Fruit fly (Drosophila melanogaster) whole organism, embryonic: ENCODE results near the gene CG11454.

Experiments
- CG10209 ChIP-seq: fragments of 200-800 bp; sonication (Bioruptor generic); optimal IDR thresholded peaks from 3 replicates; lab custom pipeline; 2017; ENCODE audit warnings: missing biosample characterization, mild to moderate bottlenecking, missing genetic modification characterization, missing genetic modification reagents
- CG10462 ChIP-seq: fragments of 200-800 bp; sonication (Bioruptor generic); optimal IDR thresholded peaks from 2 replicates; lab custom pipeline; 2016; ENCODE audit warnings: missing biosample characterization, missing genetic modification characterization
- CG10565 ChIP-seq: fragments of 200-800 bp; sonication (Bioruptor generic); optimal IDR thresholded peaks from 3 replicates; lab custom pipeline; 2016; ENCODE audit warnings: missing biosample characterization, mild to moderate bottlenecking, missing genetic modification characterization
- CG10654 ChIP-seq: fragments of 200-800 bp; sonication (Bioruptor generic); optimal IDR thresholded peaks from 2 replicates; lab custom pipeline; 2016; ENCODE audit warnings: missing biosample characterization, missing genetic modification characterization
- CG11085 ChIP-seq: fragments of 200-800 bp; sonication (Bioruptor generic); IDR thresholded peaks from 2 replicates; pipeline ENCODE4 v1.3.6; 2022; ENCODE audit warnings: missing biosample characterization, missing genetic modification characterization
- CG11723 ChIP-seq: fragments of 200-800 bp; sonication (Bioruptor generic); optimal IDR thresholded peaks from 2 replicates; lab custom pipeline; 2017; ENCODE audit warnings: missing biosample characterization, mild to moderate bottlenecking, missing genetic modification characterization
- CG12236 ChIP-seq: fragments of 200-800 bp; sonication (Bioruptor generic); optimal IDR thresholded peaks from 2 replicates; lab custom pipeline; 2016; ENCODE audit warnings: missing biosample characterization, missing genetic modification characterization
- CG12942 ChIP-seq: fragments of 200-800 bp; sonication (Bioruptor generic); optimal IDR thresholded peaks from 3 replicates; lab custom pipeline; 2016; ENCODE audit warnings: missing biosample characterization, missing genetic modification characterization
- CG14050 ChIP-seq: fragments of 200-800 bp; sonication (Bioruptor generic); IDR thresholded peaks from 3 replicates; pipeline ENCODE4 v1.3.6; 2022; ENCODE audit warnings: missing biosample characterization, missing genetic modification characterization
- CG14860 ChIP-seq: fragments of 200-800 bp; sonication (Bioruptor generic); IDR thresholded peaks from 3 replicates; pipeline ENCODE4 v1.3.6; 2022; ENCODE audit warnings: missing biosample characterization, missing genetic modification characterization; ENCODE audit not compliant: partially characterized antibody
- CG1529 ChIP-seq: fragments of 200-800 bp; sonication (Bioruptor generic); optimal IDR thresholded peaks from 3 replicates; lab custom pipeline; 2018; ENCODE audit warnings: missing biosample characterization, missing genetic modification characterization
- CG1602 ChIP-seq: fragments of 200-800 bp; sonication (Bioruptor generic); optimal IDR thresholded peaks from 3 replicates; lab custom pipeline; 2016; ENCODE audit warnings: missing biosample characterization, missing genetic modification characterization
- CG16813 ChIP-seq: fragments of 200-800 bp; sonication (Bioruptor generic); IDR thresholded peaks from 3 replicates; pipeline ENCODE4 v1.3.6; 2022; ENCODE audit warnings: missing biosample characterization, missing genetic modification characterization; ENCODE audit not compliant: partially characterized antibody
- CG1792 ChIP-seq: fragments of 200-800 bp; sonication (Bioruptor generic); optimal IDR thresholded peaks from 2 replicates; lab custom pipeline; 2016; ENCODE audit warnings: missing biosample characterization, missing genetic modification characterization
- CG2116 ChIP-seq: fragments of 200-800 bp; sonication (Bioruptor generic); optimal IDR thresholded peaks from 3 replicates; lab custom pipeline; 2018; ENCODE audit warnings: missing biosample characterization, mild to moderate bottlenecking, missing genetic modification characterization
- CG2678 ChIP-seq: fragments of 200-800 bp; sonication (Bioruptor generic); optimal IDR thresholded peaks from 3 replicates; lab custom pipeline; 2019; ENCODE audit warnings: missing biosample characterization, mild to moderate bottlenecking, missing genetic modification characterization, moderate library complexity
- CG3995 ChIP-seq: fragments of 200-800 bp; sonication (Bioruptor generic); optimal IDR thresholded peaks from 3 replicates; lab custom pipeline; 2016; ENCODE audit warnings: missing biosample characterization, missing genetic modification characterization
- CG4328 ChIP-seq: fragments of 200-800 bp; sonication (Bioruptor generic); optimal IDR thresholded peaks from 3 replicates; lab custom pipeline; 2017; ENCODE audit warnings: missing biosample characterization, missing genetic modification reagents, missing genetic modification characterization
- CG4404 ChIP-seq: fragments of 200-800 bp; sonication (Bioruptor generic); IDR thresholded peaks from 2 replicates; pipeline ENCODE4 v1.3.6; 2022; ENCODE audit warnings: missing biosample characterization, missing genetic modification characterization
- CG4707 ChIP-seq: fragments of 200-800 bp; sonication (Bioruptor generic); optimal IDR thresholded peaks from 2 replicates; lab custom pipeline; 2018; ENCODE audit warnings: missing biosample characterization, mild to moderate bottlenecking, missing genetic modification characterization, moderate library complexity
- CG4730 ChIP-seq: fragments of 200-800 bp; sonication (Bioruptor generic); IDR thresholded peaks from 2 replicates; pipeline ENCODE4 v1.3.6; 2022; ENCODE audit warnings: missing biosample characterization, missing genetic modification characterization
- CG4854 ChIP-seq: fragments of 200-800 bp; sonication (Bioruptor generic); optimal IDR thresholded peaks from 2 replicates; lab custom pipeline; 2016; ENCODE audit warnings: missing biosample characterization, missing genetic modification characterization, inconsistent platforms
- CG8478 ChIP-seq: fragments of >200 bp; optimal IDR thresholded peaks from 2 replicates; lab custom pipeline; 2018
- CG8944 ChIP-seq: fragments of 200-800 bp; sonication (Bioruptor generic); optimal IDR thresholded peaks from 3 replicates; lab custom pipeline; 2016; ENCODE audit warnings: missing biosample characterization, missing genetic modification characterization
- Dbx ChIP-seq: fragments of 200-800 bp; sonication (Bioruptor generic); IDR thresholded peaks from 3 replicates; pipeline ENCODE4 v1.3.6; 2022; ENCODE audit warnings: missing biosample characterization, missing genetic modification characterization
- Drgx ChIP-seq: fragments of 200-800 bp; sonication (Bioruptor generic); IDR thresholded peaks from 2 replicates; pipeline ENCODE4 v1.3.6; 2022; ENCODE audit warnings: missing biosample characterization, missing genetic modification characterization
- H2.0 ChIP-seq: fragments of 200-800 bp; sonication (Bioruptor generic); IDR thresholded peaks from 2 replicates; pipeline ENCODE4 v1.3.6; 2022; ENCODE audit warnings: missing biosample characterization, missing genetic modification characterization
- HLH4C ChIP-seq: fragments of 200-800 bp; sonication (Bioruptor generic); IDR thresholded peaks from 3 replicates; pipeline ENCODE4 v1.3.6; 2022; ENCODE audit warnings: missing biosample characterization, missing genetic modification characterization; ENCODE audit not compliant: partially characterized antibody
- Hr39 ChIP-seq: fragments of >200 bp; optimal IDR thresholded peaks from 2 replicates; lab custom pipeline; 2017
- Lhr ChIP-seq: fragments of 200-800 bp; sonication (Bioruptor generic); optimal IDR thresholded peaks from 3 replicates; lab custom pipeline; 2017; ENCODE audit warnings: mild to moderate bottlenecking, missing biosample characterization, missing genetic modification reagents, missing genetic modification characterization
- MBD-R2 ChIP-seq: fragments of 200-800 bp; sonication (Bioruptor generic); IDR thresholded peaks from 2 replicates; pipeline ENCODE4 v1.3.6; 2022; ENCODE audit warnings: missing biosample characterization, missing genetic modification characterization
- Mad ChIP-seq: fragments of 200-800 bp; sonication (Bioruptor generic); optimal IDR thresholded peaks from 2 replicates; lab custom pipeline; 2016; ENCODE audit warnings: missing biosample characterization, missing genetic modification characterization
- Myb ChIP-seq: fragments of 200-800 bp; sonication (Bioruptor generic); optimal IDR thresholded peaks from 2 replicates; lab custom pipeline; 2016; ENCODE audit warnings: missing biosample characterization, missing genetic modification characterization
- Nf-YA ChIP-seq: fragments of 200-800 bp; sonication (Bioruptor generic); IDR thresholded peaks from 2 replicates; pipeline ENCODE4 v1.3.6; 2022; ENCODE audit warnings: missing biosample characterization, missing genetic modification characterization
- Nf-YB ChIP-seq: fragments of 200-800 bp; sonication (Bioruptor generic); optimal IDR thresholded peaks from 3 replicates; lab custom pipeline; 2019; ENCODE audit warnings: missing biosample characterization, mild to moderate bottlenecking, missing genetic modification characterization, moderate library complexity
- Ravus ChIP-seq: fragments of 200-800 bp; sonication (Bioruptor generic); IDR thresholded peaks from 2 replicates; pipeline ENCODE4 v1.3.6; 2022; ENCODE audit warnings: missing biosample characterization, missing genetic modification characterization
- Stat92E ChIP-seq, 3 experiments: fragments of >200 bp in 2 of 3; fragments of 200-800 bp in 1 of 3; sonication (Bioruptor generic) in 1 of 3; optimal IDR thresholded peaks; 2 replicates each; lab custom pipeline; 2017 to 2019; ENCODE audit warnings: missing biosample characterization in 3 of 3, missing genetic modification characterization in 3 of 3, mild to moderate bottlenecking in 1 of 3, moderate library complexity in 1 of 3
- TFAM ChIP-seq: fragments of 200-800 bp; sonication (Bioruptor generic); optimal IDR thresholded peaks from 2 replicates; lab custom pipeline; 2017; ENCODE audit warnings: missing biosample characterization, missing genetic modification characterization, inconsistent platforms
- cwo ChIP-seq: fragments of 200-800 bp; sonication (Bioruptor generic); optimal IDR thresholded peaks from 3 replicates; lab custom pipeline; 2017; ENCODE audit warnings: missing biosample characterization, missing genetic modification characterization, mild to moderate bottlenecking, moderate library complexity, missing genetic modification reagents
- danr ChIP-seq: fragments of 200-800 bp; sonication (Bioruptor generic); IDR thresholded peaks from 2 replicates; pipeline ENCODE4 v1.3.6; 2022; ENCODE audit warnings: missing biosample characterization, missing genetic modification characterization
- en ChIP-seq: fragments of 200-800 bp; sonication (Bioruptor generic); optimal IDR thresholded peaks from 2 replicates; lab custom pipeline; 2016; ENCODE audit warnings: missing biosample characterization, missing genetic modification characterization
- fd3F ChIP-seq: fragments of 200-800 bp; sonication (Bioruptor generic); optimal IDR thresholded peaks from 2 replicates; lab custom pipeline; 2018; ENCODE audit warnings: missing biosample characterization, mild to moderate bottlenecking, missing genetic modification characterization, moderate library complexity
- luna ChIP-seq: fragments of 200-800 bp; sonication (Bioruptor generic); optimal IDR thresholded peaks from 2 replicates; lab custom pipeline; 2016; ENCODE audit warnings: missing biosample characterization, missing genetic modification characterization
- ro ChIP-seq: fragments of 200-800 bp; sonication (Bioruptor generic); IDR thresholded peaks from 2 replicates; pipeline ENCODE4 v1.3.6; 2022; ENCODE audit warnings: missing biosample characterization, missing genetic modification characterization
- sr ChIP-seq: fragments of 200-800 bp; sonication (Bioruptor generic); IDR thresholded peaks from 3 replicates; pipeline ENCODE4 v1.3.6; 2022; ENCODE audit warnings: missing biosample characterization, missing genetic modification characterization
- tgo ChIP-seq: fragments of 200-800 bp; sonication (Bioruptor generic); IDR thresholded peaks from 3 replicates; pipeline ENCODE4 v1.3.6; 2022; ENCODE audit warnings: missing biosample characterization, missing genetic modification characterization
- tx ChIP-seq: fragments of 200-800 bp; sonication (Bioruptor generic); optimal IDR thresholded peaks from 2 replicates; lab custom pipeline; 2016; ENCODE audit warnings: missing biosample characterization, missing genetic modification characterization
- unpg ChIP-seq: fragments of 200-800 bp; sonication (Bioruptor generic); optimal IDR thresholded peaks from 3 replicates; lab custom pipeline; 2018; ENCODE audit warnings: missing biosample characterization, mild to moderate bottlenecking, missing genetic modification characterization, moderate library complexity
- vvl ChIP-seq: fragments of 200-800 bp; sonication (Bioruptor generic); IDR thresholded peaks from 2 replicates; pipeline ENCODE4 v1.3.6; 2022; ENCODE audit warnings: missing biosample characterization, missing genetic modification characterization
- zfh2 ChIP-seq: fragments of 200-800 bp; sonication (Bioruptor generic); optimal IDR thresholded peaks from 2 replicates; lab custom pipeline; 2016; ENCODE audit warnings: missing biosample characterization, missing genetic modification characterization

CG11454 gene

DNA sequence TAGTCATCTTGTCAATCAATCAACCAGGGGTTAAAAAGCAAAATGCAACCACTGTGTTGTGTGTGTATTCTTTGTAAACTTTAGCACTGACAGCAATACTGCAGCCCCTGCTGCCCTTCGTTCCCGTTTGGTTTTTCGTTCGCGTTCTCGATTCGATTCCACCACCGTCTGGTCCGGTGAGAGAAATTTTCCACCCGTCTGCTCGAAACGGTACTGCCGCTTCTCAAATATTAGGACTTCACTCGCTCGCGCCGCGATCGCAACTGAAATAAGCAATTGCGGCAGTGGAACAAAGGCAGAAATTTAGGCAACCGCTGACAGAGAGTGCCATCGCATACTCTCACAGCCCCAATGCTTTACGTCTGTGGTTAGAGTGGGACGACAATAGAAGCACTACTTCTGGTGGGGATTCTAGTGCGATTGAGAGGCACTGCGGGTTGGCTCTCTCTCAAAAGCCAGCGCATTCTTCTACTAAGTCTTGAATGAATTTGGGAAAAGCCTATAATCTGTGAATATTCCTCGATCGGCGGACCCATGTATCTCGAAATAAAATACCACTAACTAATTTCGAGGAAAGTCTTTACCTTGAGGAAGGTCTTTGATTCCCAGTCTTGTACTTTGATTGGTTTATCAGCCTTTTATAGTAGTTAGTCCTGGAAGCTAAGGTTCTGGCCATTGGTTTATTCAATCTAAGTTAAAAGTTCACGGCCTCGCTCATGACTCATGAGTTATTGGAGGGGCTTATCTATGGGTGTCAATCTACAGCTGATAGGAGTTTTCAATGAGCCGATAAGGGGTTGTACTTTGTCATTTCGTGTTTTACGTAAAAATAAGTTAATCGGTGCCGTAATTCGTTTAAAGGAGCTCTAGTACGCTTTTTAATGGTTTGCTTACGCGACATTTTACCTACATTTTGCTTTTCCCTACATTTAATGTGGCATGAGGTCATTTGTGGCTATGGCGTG lies 13.9 kb upstream of the CG11454 start (continued):
- TF ChIP-seq Stat92E (GFP tag; optimal IDR thresholded peaks at IDR 0.05; lab: Kevin White, UChicago), result peak in 1 of 3 experiments; percentile 54
- peak; percentile 33; the same call in 1 of the 3 replicates for TF ChIP-seq CG14860 (GFP tag; lab: Robert Waterston, UW)
- TF ChIP-seq CG10654 (GFP tag; lab: Kevin White, UChicago), result no peak
- no peak for TF ChIP-seq tgo
- TF ChIP-seq Myb (GFP tag; lab: Kevin White, UChicago), result no peak
- peak; percentile 9 for TF ChIP-seq CG4854 (GFP tag; lab: Kevin White, UChicago)
- no peak for TF ChIP-seq MBD-R2 (GFP tag; lab: Robert Waterston, UW)
- no peak for TF ChIP-seq CG3995
- no peak for TF ChIP-seq CG2116 (GFP tag; lab: Kevin White, UChicago)
- TF ChIP-seq TFAM, result no peak
- no peak for TF ChIP-seq Mad
- peak; percentile 38; the same call in 1 of the 3 replicates for TF ChIP-seq HLH4C (GFP tag; lab: Robert Waterston, UW)
- TF ChIP-seq vvl (GFP tag; lab: Robert Waterston, UW), result peak; percentile 76
- TF ChIP-seq Ravus, result no peak
- no peak for TF ChIP-seq CG8478 (lab: Kevin White, UChicago)
- no peak for TF ChIP-seq CG1792 (GFP tag; lab: Kevin White, UChicago)
- TF ChIP-seq CG8944 (GFP tag; lab: Kevin White, UChicago), result no peak
- TF ChIP-seq tx (GFP tag; lab: Kevin White, UChicago), result no peak
- no peak for TF ChIP-seq luna
- TF ChIP-seq cwo (GFP tag; lab: Kevin White, UChicago), result no peak
- no peak for TF ChIP-seq CG1602
- peak; percentile 35; the same call in 1 of the 3 replicates for TF ChIP-seq sr (GFP tag; lab: Robert Waterston, UW)
- TF ChIP-seq CG4404, result no peak
- TF ChIP-seq en (GFP tag; lab: Kevin White, UChicago), result peak; percentile 13
- peak; percentile 75; the same call in 2 of the 3 replicates for TF ChIP-seq Dbx (GFP tag; lab: Robert Waterston, UW)
- TF ChIP-seq Drgx (GFP tag; lab: Robert Waterston, UW), result 0 out of 2 replicates have a peak, but pooled peaks have one; percentile 27
- TF ChIP-seq CG12942 (GFP tag; lab: Kevin White, UChicago), result no peak
- no peak for TF ChIP-seq CG10565
- TF ChIP-seq danr (GFP tag; lab: Robert Waterston, UW), result no peak
- no peak for TF ChIP-seq Nf-YA
- TF ChIP-seq CG4730 (GFP tag; lab: Robert Waterston, UW), result no peak
- no peak for TF ChIP-seq CG12236 (GFP tag; lab: Kevin White, UChicago)
- no peak for TF ChIP-seq H2.0 (GFP tag; lab: Robert Waterston, UW)
- no peak for TF ChIP-seq CG16813
- TF ChIP-seq ro, result no peak
- TF ChIP-seq zfh2, result no peak
- peak; percentile 10 for TF ChIP-seq CG11723 (GFP tag; lab: Kevin White, UChicago)
- TF ChIP-seq Nf-YB, result peak; percentile 50
- no peak for TF ChIP-seq CG1529 (GFP tag; lab: Kevin White, UChicago)
- TF ChIP-seq CG10462 (GFP tag; lab: Kevin White, UChicago), result no peak
- peak; percentile 15 for TF ChIP-seq CG4328 (GFP tag; lab: Kevin White, UChicago)
- peak; percentile 64 for TF ChIP-seq CG4707 (GFP tag; lab: Kevin White, UChicago)
- TF ChIP-seq CG10209 (GFP tag; lab: Kevin White, UChicago), result no peak
- TF ChIP-seq CG14050 (GFP tag; lab: Robert Waterston, UW), result no peak
- peak; percentile 51 for TF ChIP-seq CG2678 (tag; lab: Kevin White, UChicago)
- no peak for TF ChIP-seq Hr39 (lab: Kevin White, UChicago)
- peak; percentile 11 for TF ChIP-seq unpg (GFP tag; lab: Kevin White, UChicago)
- TF ChIP-seq CG11085 (GFP tag; lab: Robert Waterston, UW), result no peak
- TF ChIP-seq Lhr (GFP tag; lab: Kevin White, UChicago), result no peak
- no peak for TF ChIP-seq fd3F (GFP tag; lab: Kevin White, UChicago)
